Worm (Caenorhabditis elegans): ENCODE measurements around the gene F16B3.3.

DNA sequence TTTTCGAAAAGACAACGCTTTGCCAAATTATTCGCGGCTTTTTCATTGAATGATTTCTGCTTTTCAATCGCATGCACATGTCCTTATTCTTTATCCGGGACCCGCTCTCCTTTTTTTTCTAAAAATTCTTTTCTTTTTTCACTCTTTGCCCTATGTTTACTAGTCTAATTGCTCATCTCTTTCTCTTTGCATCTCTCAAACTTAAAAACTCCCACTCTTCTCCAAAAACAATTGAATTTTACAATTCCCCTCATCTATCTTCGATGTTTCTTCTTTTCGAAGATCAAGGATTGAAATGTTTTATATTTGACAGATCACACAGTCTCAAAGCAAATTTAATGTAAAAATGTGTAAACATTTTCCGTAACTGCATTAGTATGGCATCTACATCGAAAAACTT is 20.0 kb upstream of the F16B3.3 start:
- TF ChIP-seq snpc-4 (tag; optimal IDR thresholded peaks at IDR 0.05) (no peak), mes-2 (tag; optimal IDR thresholded peaks at IDR 0.05; ENCODE audit: poor library complexity, severe bottlenecking) (no peak), pqm-1 (tag; optimal IDR thresholded peaks at IDR 0.05) (no peak), F49E8.2 (tag; optimal IDR thresholded peaks at IDR 0.05; ENCODE audit: borderline replicate concordance) (no peak), F10B5.3 (tag; optimal IDR thresholded peaks at IDR 0.05) (no peak), ama-1 (optimal IDR thresholded peaks at IDR 0.05) (no peak), tra-1 (GFP tag; IDR thresholded peaks at IDR 0.05) (no peak), egl-27 (tag; optimal IDR thresholded peaks at IDR 0.05) (no peak), ceh-82 (tag; optimal IDR thresholded peaks at IDR 0.05) (no peak), daf-19 (GFP tag; conservative IDR thresholded peaks at IDR 0.05) (no peak), nhr-11 (tag; optimal IDR thresholded peaks at IDR 0.05) (no peak), mdt-29 (GFP tag; IDR thresholded peaks at IDR 0.05) (no peak)
